Fruit fly (Drosophila melanogaster): ENCODE results near the gene CG45078.

- TF ChIP-seq CG8478 (optimal IDR thresholded peaks at IDR 0.05) (no peak), usp (GFP tag; optimal IDR thresholded peaks at IDR 0.05) (no peak), Dll (optimal IDR thresholded peaks at IDR 0.05) (no peak), psq (optimal IDR thresholded peaks at IDR 0.05) (no peak), EcR (GFP tag; optimal IDR thresholded peaks at IDR 0.05) (no peak)
Measured at dm6 chr3R:10782167-10782566, 5.0 kb upstream of the CG45078 start, which contains the start of gene CG42633.
